Fruit fly (Drosophila melanogaster) whole organism, wandering third instar larva: ENCODE measurements around the gene Ibf2.

ENCODE experiments used
- CG32264 ChIP-seq: fragments of 200-800 bp; sonication (Bioruptor generic); optimal IDR thresholded peaks from 2 replicates; lab custom pipeline; 2016; ENCODE audit warnings: missing biosample characterization, missing genetic modification characterization
- Dfd ChIP-seq: fragments of >200 bp; optimal IDR thresholded peaks from 2 replicates; lab custom pipeline; 2017; ENCODE audit warnings: missing biosample characterization, missing genetic modification characterization
- Dif ChIP-seq: fragments of 200-275, 200-300 bp; sonication (Bioruptor generic); optimal IDR thresholded peaks from 2 replicates; lab custom pipeline; 2018; ENCODE audit warnings: missing biosample characterization, missing genetic modification characterization; ENCODE audit not compliant: partially characterized antibody
- GATAd ChIP-seq: sonication (Bioruptor generic); optimal IDR thresholded peaks from 2 replicates; lab custom pipeline; 2016; ENCODE audit warnings: missing biosample characterization, missing genetic modification characterization
- HLH106 ChIP-seq: fragments of 200-800 bp; optimal IDR thresholded peaks from 3 replicates; lab custom pipeline; 2019; ENCODE audit warnings: missing biosample characterization, mild to moderate bottlenecking, missing genetic modification characterization, moderate library complexity
- Hnf4 ChIP-seq: fragments of 200-800 bp; sonication (Bioruptor generic); optimal IDR thresholded peaks from 2 replicates; lab custom pipeline; 2016; ENCODE audit warnings: missing biosample characterization, mild to moderate bottlenecking, missing genetic modification characterization
- Hr83 ChIP-seq: fragments of 200-300 bp; sonication (Bioruptor generic); optimal IDR thresholded peaks from 2 replicates; lab custom pipeline; 2016; ENCODE audit warnings: missing biosample characterization, mild to moderate bottlenecking, missing genetic modification characterization, moderate library complexity; ENCODE audit not compliant: poor library complexity, severe bottlenecking
- Jra ChIP-seq: sonication (Bioruptor generic); optimal IDR thresholded peaks from 2 replicates; lab custom pipeline; 2016; ENCODE audit warnings: missing biosample characterization, missing genetic modification characterization
- Mio ChIP-seq: sonication (Bioruptor generic); optimal IDR thresholded peaks from 2 replicates; lab custom pipeline; 2016; ENCODE audit warnings: missing biosample characterization, missing genetic modification characterization
- Myc ChIP-seq: fragments of >200 bp; optimal IDR thresholded peaks from 2 replicates; lab custom pipeline; 2017
- OdsH ChIP-seq: fragments of 200-800 bp; sonication (Bioruptor generic); optimal IDR thresholded peaks from 2 replicates; lab custom pipeline; 2016; ENCODE audit warnings: missing biosample characterization, mild to moderate bottlenecking, missing genetic modification characterization
- Rel ChIP-seq, 2 experiments: fragments of 200-800 bp; sonication (Bioruptor generic) in 1 of 2; optimal IDR thresholded peaks; 2 replicates in 1 of 2; 3 replicates in 1 of 2; lab custom pipeline; 2016 to 2019; ENCODE audit warnings: mild to moderate bottlenecking in 2 of 2, missing biosample characterization in 2 of 2, missing genetic modification characterization in 2 of 2, moderate library complexity in 1 of 2
- Sp1 ChIP-seq: fragments of 200-800 bp; sonication (Bioruptor generic); optimal IDR thresholded peaks from 3 replicates; lab custom pipeline; 2019; ENCODE audit warnings: missing biosample characterization, mild to moderate bottlenecking, missing genetic modification characterization, moderate library complexity
- Vsx2 ChIP-seq: fragments of 200-300, 225-300 bp; sonication (Bioruptor generic); optimal IDR thresholded peaks from 2 replicates; lab custom pipeline; 2018; ENCODE audit warnings: missing biosample characterization, missing genetic modification characterization; ENCODE audit not compliant: partially characterized antibody
- brk ChIP-seq: fragments of 200-800 bp; sonication (Bioruptor generic); optimal IDR thresholded peaks from 2 replicates; lab custom pipeline; 2016; ENCODE audit warnings: missing biosample characterization, mild to moderate bottlenecking, missing genetic modification characterization
- dl ChIP-seq, 2 experiments: fragments of 175-275, 200-275 bp in 1 of 2; fragments of 200-275 bp in 1 of 2; sonication (Bioruptor generic); optimal IDR thresholded peaks; lab custom pipeline; 2018; ENCODE audit warnings: mild to moderate bottlenecking in 2 of 2, missing biosample characterization in 2 of 2, missing genetic modification characterization in 2 of 2, moderate library complexity in 2 of 2; ENCODE audit not compliant: partially characterized antibody in 2 of 2, insufficient read depth in 1 of 2
- dmrt93B ChIP-seq: fragments of 200-800 bp; sonication (Bioruptor generic); optimal IDR thresholded peaks from 2 replicates; lab custom pipeline; 2018; ENCODE audit warnings: missing biosample characterization, mild to moderate bottlenecking, missing genetic modification characterization
- dsf ChIP-seq: sonication (Bioruptor generic); optimal IDR thresholded peaks from 2 replicates; lab custom pipeline; 2016; ENCODE audit warnings: missing biosample characterization, missing genetic modification characterization, borderline replicate concordance
- ey ChIP-seq: fragments of 200-800 bp; sonication (Bioruptor generic); optimal IDR thresholded peaks from 2 replicates; lab custom pipeline; 2016; ENCODE audit warnings: missing biosample characterization, missing genetic modification characterization
- foxo ChIP-seq, 2 experiments: fragments of 200-800 bp; sonication (Bioruptor generic); optimal IDR thresholded peaks; 2 replicates in 1 of 2; 3 replicates in 1 of 2; lab custom pipeline; 2016 to 2017; ENCODE audit warnings: missing biosample characterization in 2 of 2, missing genetic modification characterization in 2 of 2
- fru ChIP-seq: fragments of 200-800 bp; sonication (Bioruptor generic); optimal IDR thresholded peaks from 3 replicates; lab custom pipeline; 2016; ENCODE audit warnings: missing biosample characterization, mild to moderate bottlenecking, missing genetic modification characterization
- h ChIP-seq: fragments of 200-800 bp; sonication (Bioruptor generic); optimal IDR thresholded peaks from 3 replicates; lab custom pipeline; 2016; ENCODE audit warnings: missing biosample characterization, mild to moderate bottlenecking, missing genetic modification characterization
- jim ChIP-seq: fragments of 175-275, 200-325 bp; sonication (Bioruptor generic); optimal IDR thresholded peaks from 2 replicates; lab custom pipeline; 2016; ENCODE audit warnings: missing biosample characterization, mild to moderate bottlenecking, missing genetic modification characterization
- psq ChIP-seq: fragments of 200-800 bp; sonication (Bioruptor generic); optimal IDR thresholded peaks from 3 replicates; lab custom pipeline; 2017; ENCODE audit warnings: missing biosample characterization, mild to moderate bottlenecking, missing genetic modification characterization, moderate library complexity
- rgr ChIP-seq: fragments of 200-800 bp; sonication (Bioruptor generic); optimal IDR thresholded peaks from 3 replicates; lab custom pipeline; 2016; ENCODE audit warnings: missing biosample characterization, mild to moderate bottlenecking, missing genetic modification characterization
- sage ChIP-seq: fragments of 200-800 bp; sonication (Bioruptor generic); optimal IDR thresholded peaks from 2 replicates; lab custom pipeline; 2016; ENCODE audit warnings: missing biosample characterization, mild to moderate bottlenecking, missing genetic modification characterization
- sv ChIP-seq: fragments of 200-800 bp; sonication (Bioruptor generic); optimal IDR thresholded peaks from 3 replicates; lab custom pipeline; 2016; ENCODE audit warnings: missing biosample characterization, missing genetic modification characterization
- woc ChIP-seq: sonication (Bioruptor generic); optimal IDR thresholded peaks from 2 replicates; lab custom pipeline; 2016; ENCODE audit warnings: missing biosample characterization, mild to moderate bottlenecking, missing genetic modification characterization

Ibf2 gene

dm6 chr3R:9227330-9227729 is 31.0 kb downstream of the Ibf2 start:
- TF ChIP-seq Mio (GFP tag; lab: Kevin White, UChicago) (no peak), woc (GFP tag; lab: Kevin White, UChicago) (peak; percentile 3), sage (peak; percentile 73), fru (GFP tag; lab: Kevin White, UChicago) (peak; percentile 44), GATAd (GFP tag; lab: Kevin White, UChicago) (no peak), foxo (GFP tag; optimal IDR thresholded peaks at IDR 0.05; lab: Kevin White, UChicago) (peak in 1 of 2 experiments; percentile 83), sv (GFP tag; lab: Kevin White, UChicago) (peak; percentile 46), Hr83 (GFP tag; lab: Kevin White, UChicago) (no peak), ey (peak; percentile 59), Dif (GFP tag; lab: Kevin White, UChicago) (no peak), Rel (GFP tag; optimal IDR thresholded peaks at IDR 0.05; lab: Kevin White, UChicago) (no peak), Rel (tag; optimal IDR thresholded peaks at IDR 0.05; lab: Kevin White, UChicago) (no peak), OdsH (GFP tag; lab: Kevin White, UChicago) (peak; percentile 72), Hnf4 (peak; percentile 31), rgr (GFP tag; lab: Kevin White, UChicago) (peak; percentile 84), brk (GFP tag; lab: Kevin White, UChicago) (peak; percentile 23), CG32264 (GFP tag; lab: Kevin White, UChicago) (peak; percentile 5), dmrt93B (GFP tag; lab: Kevin White, UChicago) (peak; percentile 72), Sp1 (GFP tag; lab: Kevin White, UChicago) (peak; percentile 58), h (GFP tag; lab: Kevin White, UChicago) (peak; percentile 74), dsf (GFP tag; lab: Kevin White, UChicago) (no peak), Jra (GFP tag; lab: Kevin White, UChicago) (no peak), HLH106 (peak; percentile 73)

- TF ChIP-seq Dfd (GFP tag; lab: Kevin White, UChicago) = no peak
- peak; percentile 75 for TF ChIP-seq Dif (GFP tag; lab: Kevin White, UChicago)
- peak; percentile 73 for TF ChIP-seq Vsx2 (GFP tag; lab: Kevin White, UChicago)
- peak; percentile 32 to 65 for TF ChIP-seq dl (GFP tag; optimal IDR thresholded peaks at IDR 0.05; lab: Kevin White, UChicago; ENCODE audit: insufficient read depth in 1 of 2, partially characterized antibody in 2 of 2)
- no peak for TF ChIP-seq Rel (GFP tag; optimal IDR thresholded peaks at IDR 0.05; lab: Kevin White, UChicago)
- TF ChIP-seq Rel (tag; optimal IDR thresholded peaks at IDR 0.05; lab: Kevin White, UChicago) = peak; percentile 93
- TF ChIP-seq Myc = no peak
- peak; percentile 5 for TF ChIP-seq woc (GFP tag; lab: Kevin White, UChicago)
- TF ChIP-seq psq (GFP tag; lab: Kevin White, UChicago) = peak; percentile 94
These were observed 31.5 kb downstream of the Ibf2 start for dm6 chr3R:9226701-9227313.

DNA sequence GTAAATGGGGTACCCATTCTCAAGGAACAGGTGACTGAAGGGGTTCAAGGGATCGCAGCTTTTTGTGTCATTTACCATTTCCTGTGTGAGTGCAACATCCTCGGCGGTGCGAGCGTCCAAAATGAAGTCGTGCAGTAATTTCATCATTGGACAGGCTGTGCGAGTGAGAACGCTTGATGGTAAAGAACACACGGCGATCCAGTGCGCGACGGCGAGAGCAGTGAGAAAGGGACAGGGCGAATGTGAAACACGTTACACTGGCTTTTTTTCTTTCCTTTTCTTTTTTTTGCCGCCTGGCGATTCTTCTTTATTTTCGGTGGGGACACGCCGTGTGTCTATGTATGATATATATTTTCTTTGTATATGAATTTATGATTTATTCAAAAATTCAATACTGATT is 32.2 kb downstream of the Ibf2 start:
- TF ChIP-seq HLH106 (no peak), Vsx2 (GFP tag; lab: Kevin White, UChicago) (peak; percentile 3), sage (no peak), fru (GFP tag; lab: Kevin White, UChicago) (peak; percentile 8)

dm6 chr3R:9224807-9225206 is 33.5 kb downstream of the Ibf2 start:
- TF ChIP-seq Hr83 (GFP tag; lab: Kevin White, UChicago) (no peak), OdsH (GFP tag; lab: Kevin White, UChicago) (peak; percentile 8), foxo (GFP tag; optimal IDR thresholded peaks at IDR 0.05; lab: Kevin White, UChicago) (peak in 1 of 2 experiments; percentile 23), sv (GFP tag; lab: Kevin White, UChicago) (peak; percentile 47), psq (GFP tag; lab: Kevin White, UChicago) (peak; percentile 5), h (GFP tag; lab: Kevin White, UChicago) (peak; percentile 17), rgr (GFP tag; lab: Kevin White, UChicago) (peak; percentile 1), jim (GFP tag; lab: Kevin White, UChicago) (no peak)

DNA sequence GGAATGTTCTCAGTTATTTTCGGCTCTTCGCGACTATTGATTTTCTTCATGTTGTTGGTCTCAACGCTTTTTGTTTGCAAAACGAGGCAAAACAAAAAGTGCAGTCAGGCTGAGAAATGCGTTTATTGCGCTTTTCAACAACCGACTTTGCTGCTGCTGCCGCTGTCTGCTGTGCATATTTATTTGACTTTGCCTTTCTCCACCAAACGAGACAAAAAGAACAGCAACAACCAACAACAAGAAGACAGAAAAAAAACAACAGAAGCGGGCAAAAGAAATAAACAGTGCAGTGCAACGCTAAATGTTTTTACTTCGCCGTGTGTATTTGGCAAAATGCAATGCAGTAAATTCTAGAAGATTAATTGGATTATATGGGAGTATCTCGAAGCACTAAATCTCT is 35.9 kb downstream of the Ibf2 start:
- TF ChIP-seq Rel (GFP tag; optimal IDR thresholded peaks at IDR 0.05; lab: Kevin White, UChicago) = no peak
- no peak for TF ChIP-seq Rel (tag; optimal IDR thresholded peaks at IDR 0.05; lab: Kevin White, UChicago)
- no peak for TF ChIP-seq h (GFP tag; lab: Kevin White, UChicago)
- no peak for TF ChIP-seq OdsH (GFP tag; lab: Kevin White, UChicago)
- TF ChIP-seq, all 38 proteins: peak for 0
